Worm (Caenorhabditis elegans) whole organism, midembryonic: ENCODE measurements around the gene F08F8.11.

Experiments
- flt-1 ChIP-seq: fragments of 200-800 bp; sonication (Bioruptor generic); IDR thresholded peaks from 2 replicates; pipeline ENCODE4 v1.3.6; 2022; ENCODE audit warnings: missing genetic modification characterization, missing compliant biosample characterization
- tab-1 ChIP-seq: fragments of 200-800 bp; sonication (Bioruptor generic); IDR thresholded peaks from 2 replicates; pipeline ENCODE4 v1.3.6; 2022; ENCODE audit warnings: missing genetic modification characterization, missing compliant biosample characterization
- ztf-23 ChIP-seq: fragments of 200-800 bp; sonication (Bioruptor generic); IDR thresholded peaks from 2 replicates; pipeline ENCODE4 v1.3.6; 2022; ENCODE audit warnings: missing genetic modification reagents, missing genetic modification characterization, missing compliant biosample characterization
- ztf-29 ChIP-seq: fragments of 200-800 bp; sonication (Bioruptor generic); IDR thresholded peaks from 2 replicates; pipeline ENCODE4 v1.3.6; 2022; ENCODE audit warnings: missing genetic modification reagents, missing genetic modification characterization, missing compliant biosample characterization

ce11 chrIII:7339138-7339537 is 26.6 kb upstream of the F08F8.11 start:
- TF ChIP-seq ztf-29 (GFP tag; lab: Robert Waterston, UW) (no peak), tab-1 (GFP tag; lab: Robert Waterston, UW) (no peak), flt-1 (no peak), ztf-23 (GFP tag; lab: Robert Waterston, UW) (no peak)
